Fruit fly (Drosophila melanogaster) whole organism, embryonic: ENCODE measurements around the gene Arp2.
A peak's percentile ranks its signal among the peaks of the same experiment; 100 is the strongest.

Experiments used
- CG10431 ChIP-seq: fragments of 200-800 bp; sonication (Bioruptor generic); optimal IDR thresholded peaks from 3 replicates; lab custom pipeline; 2018; ENCODE audit warnings: missing biosample characterization, mild to moderate bottlenecking, missing genetic modification characterization
- CG10979 ChIP-seq: fragments of 200-800 bp; sonication (Bioruptor generic); optimal IDR thresholded peaks from 2 replicates; lab custom pipeline; 2018; ENCODE audit warnings: missing biosample characterization, mild to moderate bottlenecking, missing genetic modification characterization, moderate library complexity
- CG11456 ChIP-seq: fragments of 200-800 bp; sonication (Bioruptor generic); IDR thresholded peaks from 3 replicates; pipeline ENCODE4 v1.3.6; 2022; ENCODE audit warnings: missing biosample characterization, missing genetic modification characterization
- CG11695 ChIP-seq: fragments of 200-800 bp; sonication (Bioruptor generic); IDR thresholded peaks from 3 replicates; pipeline ENCODE4 v1.3.6; 2022; ENCODE audit warnings: missing biosample characterization, missing genetic modification characterization
- CG11723 ChIP-seq: fragments of 200-800 bp; sonication (Bioruptor generic); optimal IDR thresholded peaks from 2 replicates; lab custom pipeline; 2017; ENCODE audit warnings: missing biosample characterization, mild to moderate bottlenecking, missing genetic modification characterization
- CG13287 ChIP-seq: fragments of 200-800 bp; sonication (Bioruptor generic); IDR thresholded peaks from 2 replicates; pipeline ENCODE4 v1.3.6; 2022; ENCODE audit warnings: missing biosample characterization, missing genetic modification characterization; ENCODE audit not compliant: partially characterized antibody
- CG13424 ChIP-seq: fragments of 200-800 bp; sonication (Bioruptor generic); optimal IDR thresholded peaks from 2 replicates; lab custom pipeline; 2019; ENCODE audit warnings: missing biosample characterization, mild to moderate bottlenecking, missing genetic modification characterization, moderate library complexity
- CG14050 ChIP-seq: fragments of 200-800 bp; sonication (Bioruptor generic); IDR thresholded peaks from 3 replicates; pipeline ENCODE4 v1.3.6; 2022; ENCODE audit warnings: missing biosample characterization, missing genetic modification characterization
- CG14441 ChIP-seq: fragments of 200-800 bp; sonication (Bioruptor generic); IDR thresholded peaks from 2 replicates; pipeline ENCODE4 v1.3.6; 2022; ENCODE audit warnings: missing biosample characterization, missing genetic modification characterization
- CG17385 ChIP-seq: fragments of 200-800 bp; sonication (Bioruptor generic); optimal IDR thresholded peaks from 3 replicates; lab custom pipeline; 2018; ENCODE audit warnings: missing biosample characterization, mild to moderate bottlenecking, missing genetic modification characterization
- CG31365 ChIP-seq: fragments of 200-800 bp; sonication (Bioruptor generic); optimal IDR thresholded peaks from 2 replicates; lab custom pipeline; 2018; ENCODE audit warnings: missing biosample characterization, mild to moderate bottlenecking, missing genetic modification characterization
- CG3726 ChIP-seq: fragments of 200-800 bp; sonication (Bioruptor generic); IDR thresholded peaks from 3 replicates; pipeline ENCODE4, ENCODE4 v1.3.6; 2022; ENCODE audit warnings: missing biosample characterization, missing genetic modification characterization
- CG4854 ChIP-seq: fragments of 200-800 bp; sonication (Bioruptor generic); optimal IDR thresholded peaks from 2 replicates; lab custom pipeline; 2016; ENCODE audit warnings: missing biosample characterization, missing genetic modification characterization, inconsistent platforms
- CG6791 ChIP-seq: fragments of 200-800 bp; sonication (Bioruptor generic); IDR thresholded peaks from 3 replicates; pipeline ENCODE4 v1.3.6; 2022; ENCODE audit warnings: missing biosample characterization, missing genetic modification characterization; ENCODE audit not compliant: partially characterized antibody
- CG7786 ChIP-seq: fragments of 200-800 bp; sonication (Bioruptor generic); optimal IDR thresholded peaks from 2 replicates; lab custom pipeline; 2016; ENCODE audit warnings: missing biosample characterization, missing genetic modification characterization
- CG7839 ChIP-seq: fragments of 200-800 bp; sonication (Bioruptor generic); optimal IDR thresholded peaks from 3 replicates; lab custom pipeline; 2018; ENCODE audit warnings: missing biosample characterization, mild to moderate bottlenecking, missing genetic modification characterization, moderate library complexity
- CG8290 ChIP-seq, 3 experiments: fragments of 200-800 bp; sonication (Bioruptor generic); optimal IDR thresholded peaks; 2 replicates each; lab custom pipeline; 2016 to 2019; ENCODE audit warnings: missing biosample characterization in 3 of 3, missing genetic modification characterization in 3 of 3, mild to moderate bottlenecking in 2 of 3, moderate library complexity in 1 of 3
- CG8944 ChIP-seq: fragments of 200-800 bp; sonication (Bioruptor generic); optimal IDR thresholded peaks from 3 replicates; lab custom pipeline; 2016; ENCODE audit warnings: missing biosample characterization, missing genetic modification characterization
- D19B ChIP-seq: fragments of 200-800 bp; sonication (Bioruptor generic); optimal IDR thresholded peaks from 2 replicates; lab custom pipeline; 2017; ENCODE audit warnings: missing biosample characterization, mild to moderate bottlenecking, missing genetic modification characterization
- Dad ChIP-seq: fragments of 200-800 bp; sonication (Bioruptor generic); optimal IDR thresholded peaks from 3 replicates; lab custom pipeline; 2016; ENCODE audit warnings: missing biosample characterization, missing genetic modification characterization
- Deaf1 ChIP-seq: fragments of 200-800 bp; optimal IDR thresholded peaks from 3 replicates; lab custom pipeline; 2019; ENCODE audit warnings: missing biosample characterization, mild to moderate bottlenecking, missing genetic modification characterization, moderate library complexity
- Dfd ChIP-seq, 2 experiments: fragments of >200 bp; optimal IDR thresholded peaks; 2 replicates each; lab custom pipeline; 2017; ENCODE audit warnings: missing biosample characterization in 2 of 2, missing genetic modification characterization in 2 of 2
- Eip74EF ChIP-seq, 2 experiments: fragments of 200-800 bp in 1 of 2; fragments of >200 bp in 1 of 2; sonication (Bioruptor generic) in 1 of 2; optimal IDR thresholded peaks; 2 replicates each; lab custom pipeline; 2017 to 2019; ENCODE audit warnings: missing biosample characterization in 2 of 2, missing genetic modification characterization in 2 of 2, mild to moderate bottlenecking in 1 of 2, moderate library complexity in 1 of 2
- Ets65A ChIP-seq: fragments of 200-800 bp; sonication (Bioruptor generic); peaks from one replicate; lab custom pipeline; 2016; ENCODE audit warnings: missing biosample characterization, missing genetic modification characterization
- Gsc ChIP-seq: fragments of 200-800 bp; sonication (Bioruptor generic); IDR thresholded peaks from 2 replicates; pipeline ENCODE4 v1.3.6; 2022; ENCODE audit warnings: missing biosample characterization, missing genetic modification characterization
- HmgZ ChIP-seq: fragments of 200-800 bp; sonication (Bioruptor generic); optimal IDR thresholded peaks from 2 replicates; lab custom pipeline; 2018; ENCODE audit warnings: missing biosample characterization, mild to moderate bottlenecking, missing genetic modification characterization
- Hr51 ChIP-seq, 2 experiments: fragments of 200-800 bp; sonication (Bioruptor generic); optimal IDR thresholded peaks; 2 replicates in 1 of 2; 3 replicates in 1 of 2; lab custom pipeline; 2016 to 2018; ENCODE audit warnings: missing biosample characterization in 2 of 2, missing genetic modification characterization in 2 of 2, mild to moderate bottlenecking in 1 of 2, moderate library complexity in 1 of 2
- Hsf ChIP-seq: fragments of 200-800 bp; sonication (Bioruptor generic); optimal IDR thresholded peaks from 3 replicates; lab custom pipeline; 2016; ENCODE audit warnings: missing biosample characterization, missing genetic modification characterization
- Meics ChIP-seq: fragments of 200-800 bp; sonication (Bioruptor generic); optimal IDR thresholded peaks from 2 replicates; lab custom pipeline; 2017; ENCODE audit warnings: missing biosample characterization, mild to moderate bottlenecking, missing genetic modification characterization
- Nf-YB ChIP-seq: fragments of 200-800 bp; sonication (Bioruptor generic); optimal IDR thresholded peaks from 3 replicates; lab custom pipeline; 2019; ENCODE audit warnings: missing biosample characterization, mild to moderate bottlenecking, missing genetic modification characterization, moderate library complexity
- Ptx1 ChIP-seq: fragments of 200-800 bp; sonication (Bioruptor generic); IDR thresholded peaks from 2 replicates; pipeline ENCODE4 v1.3.6; 2022; ENCODE audit warnings: missing biosample characterization, missing genetic modification characterization
- Ssrp ChIP-seq: fragments of 200-800 bp; sonication (Bioruptor generic); optimal IDR thresholded peaks from 2 replicates; lab custom pipeline; 2018; ENCODE audit warnings: missing biosample characterization, mild to moderate bottlenecking, missing genetic modification characterization, moderate library complexity
- Trl ChIP-seq, 3 experiments: fragments of >200 bp in 2 of 3; fragments of 200-800 bp in 1 of 3; sonication (Bioruptor generic) in 1 of 3; optimal IDR thresholded peaks; 2 replicates in 1 of 3; 3 replicates in 2 of 3; lab custom pipeline; 2016 to 2017; ENCODE audit warnings: missing biosample characterization in 1 of 3, missing genetic modification characterization in 1 of 3
- crp ChIP-seq, 2 experiments: fragments of 200-800 bp; sonication (Bioruptor generic); optimal IDR thresholded peaks; 2 replicates in 1 of 2; 3 replicates in 1 of 2; lab custom pipeline; 2017; ENCODE audit warnings: missing biosample characterization in 2 of 2, missing genetic modification characterization in 2 of 2, mild to moderate bottlenecking in 1 of 2, moderate library complexity in 1 of 2
- dimm ChIP-seq: fragments of 200-800 bp; sonication (Bioruptor generic); IDR thresholded peaks from 2 replicates; pipeline ENCODE4 v1.3.6; 2022; ENCODE audit warnings: missing biosample characterization, missing genetic modification characterization
- dmrt11E ChIP-seq: fragments of 200-800 bp; sonication (Bioruptor generic); optimal IDR thresholded peaks from 3 replicates; lab custom pipeline; 2018; ENCODE audit warnings: missing biosample characterization, mild to moderate bottlenecking, missing genetic modification characterization, moderate library complexity
- dysf ChIP-seq: fragments of 200-800 bp; sonication (Bioruptor generic); IDR thresholded peaks from 3 replicates; pipeline ENCODE4 v1.3.6; 2022; ENCODE audit warnings: missing biosample characterization, missing genetic modification characterization
- ewg ChIP-seq: fragments of 200-800 bp; sonication (Bioruptor generic); optimal IDR thresholded peaks from 3 replicates; lab custom pipeline; 2017; ENCODE audit warnings: mild to moderate bottlenecking, missing biosample characterization, missing genetic modification reagents, missing genetic modification characterization
- gcm ChIP-seq: fragments of 200-800 bp; sonication (Bioruptor generic); optimal IDR thresholded peaks from 2 replicates; lab custom pipeline; 2019; ENCODE audit warnings: missing biosample characterization, mild to moderate bottlenecking, missing genetic modification characterization, moderate library complexity
- gem ChIP-seq: fragments of 200-800 bp; sonication (Bioruptor generic); optimal IDR thresholded peaks from 2 replicates; lab custom pipeline; 2019; ENCODE audit warnings: missing biosample characterization, mild to moderate bottlenecking, missing genetic modification characterization, moderate library complexity
- hkb ChIP-seq, 2 experiments: fragments of 200-800 bp in 1 of 2; fragments of >200 bp in 1 of 2; sonication (Bioruptor generic) in 1 of 2; IDR thresholded peaks in 1 of 2; optimal IDR thresholded peaks in 1 of 2; 2 replicates each; pipeline versions ENCODE4 v1.3.6 to Lab custom; 2017 to 2022; ENCODE audit warnings: missing biosample characterization in 1 of 2, missing genetic modification characterization in 1 of 2
- luna ChIP-seq: fragments of 200-800 bp; sonication (Bioruptor generic); optimal IDR thresholded peaks from 2 replicates; lab custom pipeline; 2016; ENCODE audit warnings: missing biosample characterization, missing genetic modification characterization
- onecut ChIP-seq: fragments of 200-800 bp; sonication (Bioruptor generic); IDR thresholded peaks from 2 replicates; pipeline ENCODE4 v1.3.6; 2022; ENCODE audit warnings: missing biosample characterization, missing genetic modification characterization
- otp ChIP-seq: fragments of 200-800 bp; sonication (Bioruptor generic); IDR thresholded peaks from 3 replicates; pipeline ENCODE4, ENCODE4 v1.3.6; 2022; ENCODE audit warnings: missing biosample characterization, missing genetic modification characterization
- schlank ChIP-seq: fragments of 200-800 bp; sonication (Bioruptor generic); optimal IDR thresholded peaks from 2 replicates; lab custom pipeline; 2018; ENCODE audit warnings: missing biosample characterization, mild to moderate bottlenecking, missing genetic modification characterization
- sima ChIP-seq: fragments of 200-800 bp; sonication (Bioruptor generic); optimal IDR thresholded peaks from 2 replicates; lab custom pipeline; 2016; ENCODE audit warnings: missing biosample characterization, missing genetic modification characterization
- sr ChIP-seq: fragments of 200-800 bp; sonication (Bioruptor generic); IDR thresholded peaks from 3 replicates; pipeline ENCODE4 v1.3.6; 2022; ENCODE audit warnings: missing biosample characterization, missing genetic modification characterization
- zen2 ChIP-seq: fragments of 200-800 bp; sonication (Bioruptor generic); IDR thresholded peaks from 3 replicates; pipeline ENCODE4 v1.3.6; 2022; ENCODE audit warnings: missing biosample characterization, missing genetic modification characterization; ENCODE audit not compliant: partially characterized antibody

Arp2 gene

DNA sequence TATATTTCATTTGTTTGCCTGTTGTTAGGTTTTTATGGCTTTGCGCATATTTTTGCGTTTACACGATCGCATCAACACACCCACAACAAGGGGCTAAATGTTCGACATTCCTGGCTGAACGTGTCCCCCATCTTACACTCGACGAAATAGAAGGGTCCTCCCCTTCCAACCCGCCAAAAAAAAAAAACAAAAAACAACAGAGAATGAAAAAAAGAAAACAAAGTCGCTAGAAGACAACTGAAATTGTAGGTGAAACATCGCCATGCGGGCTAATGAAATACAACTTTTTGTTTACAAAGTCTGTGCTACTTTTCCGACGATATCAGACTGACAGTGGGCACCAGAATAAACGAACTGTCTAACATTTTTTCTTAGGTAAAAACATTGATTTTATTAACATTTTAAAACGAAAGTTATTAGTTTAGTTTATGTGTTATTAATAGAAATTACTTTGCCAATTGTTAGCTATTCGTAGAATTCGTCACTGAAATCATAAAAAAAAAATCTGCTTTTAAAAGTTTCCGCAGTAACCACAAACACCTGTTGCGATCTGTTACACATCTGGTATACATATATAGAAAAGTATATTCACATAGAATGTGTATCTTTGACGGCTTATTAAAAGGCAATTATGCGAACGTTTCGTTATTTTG, 16.9 kb upstream of the Arp2 start (continued):
- TF ChIP-seq Dad (GFP tag; lab: Kevin White, UChicago) (no peak), sr (no peak), Ets65A (no peak), Deaf1 (tag; lab: Kevin White, UChicago) (no peak), CG7786 (GFP tag; lab: Kevin White, UChicago) (peak; percentile 3), dysf (GFP tag; lab: Robert Waterston, UW) (peak; percentile 41; the same call in 2 of the 3 replicates), CG13424 (tag; lab: Kevin White, UChicago) (peak; percentile 17), Ptx1 (GFP tag; lab: Robert Waterston, UW) (peak; percentile 11; the same call in 1 of the 2 replicates), gcm (GFP tag; lab: Kevin White, UChicago) (no peak), CG11456 (no peak), sima (GFP tag; lab: Kevin White, UChicago) (no peak), Ssrp (tag; lab: Kevin White, UChicago) (no peak), Nf-YB (GFP tag; lab: Kevin White, UChicago) (no peak), HmgZ (no peak), Meics (GFP tag; lab: Kevin White, UChicago) (peak; percentile 41), dmrt11E (no peak), dimm (no peak), Eip74EF (GFP tag; optimal IDR thresholded peaks at IDR 0.05; lab: Kevin White, UChicago) (no peak), CG3726 (no peak), CG13287 (GFP tag; lab: Robert Waterston, UW) (no peak), onecut (GFP tag; lab: Robert Waterston, UW) (no peak), CG8290 (GFP tag; optimal IDR thresholded peaks at IDR 0.05; lab: Kevin White, UChicago) (no peak), CG8290 (tag; optimal IDR thresholded peaks at IDR 0.05; lab: Kevin White, UChicago) (no peak), Trl (optimal IDR thresholded peaks at IDR 0.05; lab: Kevin White, UChicago) (no peak), Trl (GFP tag; optimal IDR thresholded peaks at IDR 0.05; lab: Kevin White, UChicago) (no peak), Hr51 (GFP tag; optimal IDR thresholded peaks at IDR 0.05; lab: Kevin White, UChicago) (no peak), CG6791 (GFP tag; lab: Robert Waterston, UW) (no peak), CG8944 (no peak), Hsf (GFP tag; lab: Kevin White, UChicago) (no peak), CG10979 (tag; lab: Kevin White, UChicago) (no peak)

- TF ChIP-seq CG4854 (no peak), CG31365 (tag; lab: Kevin White, UChicago) (peak; percentile 84), CG14441 (GFP tag; lab: Robert Waterston, UW) (no peak), CG11723 (GFP tag; lab: Kevin White, UChicago) (no peak), ewg (GFP tag; lab: Kevin White, UChicago) (peak; percentile 38), CG8290 (GFP tag; optimal IDR thresholded peaks at IDR 0.05; lab: Kevin White, UChicago) (peak; percentile 90), CG8290 (tag; optimal IDR thresholded peaks at IDR 0.05; lab: Kevin White, UChicago) (peak in 1 of 2 experiments; percentile 4), zen2 (GFP tag; lab: Robert Waterston, UW) (no peak), CG13287 (GFP tag; lab: Robert Waterston, UW) (no peak), otp (GFP tag; lab: Robert Waterston, UW) (no peak), CG10431 (GFP tag; lab: Kevin White, UChicago) (no peak), CG11695 (no peak), D19B (GFP tag; lab: Kevin White, UChicago) (no peak), schlank (tag; lab: Kevin White, UChicago) (no peak), luna (GFP tag; lab: Kevin White, UChicago) (no peak), crp (GFP tag; optimal IDR thresholded peaks at IDR 0.05; lab: Kevin White, UChicago) (no peak), Dfd (GFP tag; optimal IDR thresholded peaks at IDR 0.05; lab: Kevin White, UChicago) (peak in 1 of 2 experiments; percentile 23), CG7839 (tag; lab: Kevin White, UChicago) (no peak), gem (no peak), CG17385 (GFP tag; lab: Kevin White, UChicago) (peak; percentile 56), CG14050 (no peak), Ptx1 (GFP tag; lab: Robert Waterston, UW) (no peak), Gsc (GFP tag; lab: Robert Waterston, UW) (no peak), hkb (optimal IDR thresholded peaks at IDR 0.05; lab: Kevin White, UChicago) (no peak), hkb (GFP tag; IDR thresholded peaks at IDR 0.05; lab: Robert Waterston, UW) (no peak)
These were observed 11.6 kb upstream of the Arp2 start for dm6 chrX:16565377-16565776.
